Fruit fly (Drosophila melanogaster) whole organism, embryonic: ENCODE data around the gene Nost.

Experiments
- BEAF-32 ChIP-seq: fragments of 200-800 bp; sonication (Bioruptor generic); optimal IDR thresholded peaks from 3 replicates; lab custom pipeline; 2017; ENCODE audit warnings: missing biosample characterization, missing genetic modification characterization, mild to moderate bottlenecking, moderate library complexity, missing genetic modification reagents
- CG10274 ChIP-seq: fragments of 200-800 bp; sonication (Bioruptor generic); optimal IDR thresholded peaks from 3 replicates; lab custom pipeline; 2017; ENCODE audit warnings: missing biosample characterization, mild to moderate bottlenecking, missing genetic modification characterization
- CG10462 ChIP-seq: fragments of 200-800 bp; sonication (Bioruptor generic); optimal IDR thresholded peaks from 2 replicates; lab custom pipeline; 2016; ENCODE audit warnings: missing biosample characterization, missing genetic modification characterization
- CG10543 ChIP-seq: fragments of 200-800 bp; sonication (Bioruptor generic); optimal IDR thresholded peaks from 3 replicates; lab custom pipeline; 2017; ENCODE audit warnings: missing biosample characterization, mild to moderate bottlenecking, missing genetic modification characterization, moderate library complexity
- CG14667 ChIP-seq: fragments of 200-800 bp; sonication (Bioruptor generic); IDR thresholded peaks from 2 replicates; pipeline ENCODE4 v1.3.6; 2022; ENCODE audit warnings: missing biosample characterization, missing genetic modification characterization
- CG14710 ChIP-seq: fragments of 200-800 bp; sonication (Bioruptor generic); optimal IDR thresholded peaks from 3 replicates; lab custom pipeline; 2019; ENCODE audit warnings: missing biosample characterization, mild to moderate bottlenecking, missing genetic modification characterization, moderate library complexity
- CG15011 ChIP-seq: fragments of 200-800 bp; sonication (Bioruptor generic); optimal IDR thresholded peaks from 3 replicates; lab custom pipeline; 2018; ENCODE audit warnings: missing biosample characterization, mild to moderate bottlenecking, missing genetic modification characterization
- CG15269 ChIP-seq: fragments of 200-800 bp; sonication (Bioruptor generic); optimal IDR thresholded peaks from 2 replicates; lab custom pipeline; 2018; ENCODE audit warnings: missing biosample characterization, mild to moderate bottlenecking, missing genetic modification characterization, moderate library complexity
- CG17186 ChIP-seq: fragments of 200-800 bp; sonication (Bioruptor generic); optimal IDR thresholded peaks from 3 replicates; lab custom pipeline; 2017; ENCODE audit warnings: missing biosample characterization, missing genetic modification reagents, missing genetic modification characterization
- CG2678 ChIP-seq: fragments of 200-800 bp; sonication (Bioruptor generic); optimal IDR thresholded peaks from 3 replicates; lab custom pipeline; 2019; ENCODE audit warnings: missing biosample characterization, mild to moderate bottlenecking, missing genetic modification characterization, moderate library complexity
- CG30403 ChIP-seq: fragments of 200-800 bp; sonication (Bioruptor generic); optimal IDR thresholded peaks from 3 replicates; lab custom pipeline; 2016; ENCODE audit warnings: missing biosample characterization, missing genetic modification characterization
- CG3995 ChIP-seq: fragments of 200-800 bp; sonication (Bioruptor generic); optimal IDR thresholded peaks from 3 replicates; lab custom pipeline; 2016; ENCODE audit warnings: missing biosample characterization, missing genetic modification characterization
- CG4404 ChIP-seq: fragments of 200-800 bp; sonication (Bioruptor generic); IDR thresholded peaks from 2 replicates; pipeline ENCODE4 v1.3.6; 2022; ENCODE audit warnings: missing biosample characterization, missing genetic modification characterization
- CG4707 ChIP-seq: fragments of 200-800 bp; sonication (Bioruptor generic); optimal IDR thresholded peaks from 2 replicates; lab custom pipeline; 2018; ENCODE audit warnings: missing biosample characterization, mild to moderate bottlenecking, missing genetic modification characterization, moderate library complexity
- CG4854 ChIP-seq: fragments of 200-800 bp; sonication (Bioruptor generic); optimal IDR thresholded peaks from 2 replicates; lab custom pipeline; 2016; ENCODE audit warnings: missing biosample characterization, missing genetic modification characterization, inconsistent platforms
- CG6813 ChIP-seq: fragments of 200-800 bp; sonication (Bioruptor generic); optimal IDR thresholded peaks from 2 replicates; lab custom pipeline; 2017; ENCODE audit warnings: missing biosample characterization, missing genetic modification characterization, mild to moderate bottlenecking, moderate library complexity, missing genetic modification reagents
- CG8089 ChIP-seq: fragments of 200-800 bp; sonication (Bioruptor generic); optimal IDR thresholded peaks from 3 replicates; lab custom pipeline; 2016; ENCODE audit warnings: missing biosample characterization, missing genetic modification characterization
- Chrac-16 ChIP-seq: fragments of 200-800 bp; sonication (Bioruptor generic); optimal IDR thresholded peaks from 3 replicates; lab custom pipeline; 2016; ENCODE audit warnings: missing biosample characterization, missing genetic modification characterization
- Drgx ChIP-seq: fragments of 200-800 bp; sonication (Bioruptor generic); IDR thresholded peaks from 2 replicates; pipeline ENCODE4 v1.3.6; 2022; ENCODE audit warnings: missing biosample characterization, missing genetic modification characterization
- HHEX ChIP-seq: fragments of 200-800 bp; sonication (Bioruptor generic); optimal IDR thresholded peaks from 3 replicates; lab custom pipeline; 2017; ENCODE audit warnings: missing biosample characterization, mild to moderate bottlenecking, missing genetic modification characterization, missing genetic modification reagents
- Hsf ChIP-seq: fragments of 200-800 bp; sonication (Bioruptor generic); optimal IDR thresholded peaks from 3 replicates; lab custom pipeline; 2016; ENCODE audit warnings: missing biosample characterization, missing genetic modification characterization
- Meics ChIP-seq: fragments of 200-800 bp; sonication (Bioruptor generic); optimal IDR thresholded peaks from 2 replicates; lab custom pipeline; 2017; ENCODE audit warnings: missing biosample characterization, mild to moderate bottlenecking, missing genetic modification characterization
- Mrtf ChIP-seq: fragments of 200-800 bp; sonication (Bioruptor generic); IDR thresholded peaks from 3 replicates; pipeline ENCODE4 v1.3.6; 2022; ENCODE audit warnings: missing biosample characterization, missing genetic modification characterization
- Neu2 ChIP-seq: fragments of 200-800 bp; sonication (Bioruptor generic); optimal IDR thresholded peaks from 3 replicates; lab custom pipeline; 2016; ENCODE audit warnings: missing biosample characterization, missing genetic modification characterization, borderline replicate concordance
- NfI ChIP-seq: fragments of 200-800 bp; sonication (Bioruptor generic); optimal IDR thresholded peaks from 3 replicates; lab custom pipeline; 2018; ENCODE audit warnings: missing biosample characterization, mild to moderate bottlenecking, missing genetic modification characterization, moderate library complexity
- Oaz ChIP-seq: fragments of 200-800 bp; sonication (Bioruptor generic); IDR thresholded peaks from 2 replicates; pipeline ENCODE4 v1.3.6; 2022; ENCODE audit warnings: missing biosample characterization, missing genetic modification characterization
- Oli ChIP-seq: fragments of 200-800 bp; sonication (Bioruptor generic); optimal IDR thresholded peaks from 2 replicates; lab custom pipeline; 2018; ENCODE audit warnings: missing biosample characterization, mild to moderate bottlenecking, missing genetic modification characterization, moderate library complexity
- Poxn ChIP-seq: fragments of 200-800 bp; sonication (Bioruptor generic); IDR thresholded peaks from 2 replicates; pipeline ENCODE4 v1.3.6; 2022; ENCODE audit warnings: missing biosample characterization, missing genetic modification characterization
- Sry-δ ChIP-seq: fragments of 200-800 bp; sonication (Bioruptor generic); optimal IDR thresholded peaks from 2 replicates; lab custom pipeline; 2016; ENCODE audit warnings: missing biosample characterization, missing genetic modification characterization
- TFAM ChIP-seq: fragments of 200-800 bp; sonication (Bioruptor generic); optimal IDR thresholded peaks from 2 replicates; lab custom pipeline; 2017; ENCODE audit warnings: missing biosample characterization, missing genetic modification characterization, inconsistent platforms
- Usf ChIP-seq: fragments of 200-800 bp; sonication (Bioruptor generic); optimal IDR thresholded peaks from 2 replicates; lab custom pipeline; 2017; ENCODE audit warnings: missing genotype, missing biosample characterization, missing genetic modification characterization
- amos ChIP-seq: fragments of 200-800 bp; sonication (Bioruptor generic); IDR thresholded peaks from 2 replicates; pipeline ENCODE4 v1.3.6; 2022; ENCODE audit warnings: missing biosample characterization, missing genetic modification characterization; ENCODE audit not compliant: partially characterized antibody
- da ChIP-seq: fragments of 200-800 bp; sonication (Bioruptor generic); optimal IDR thresholded peaks from 2 replicates; lab custom pipeline; 2016; ENCODE audit warnings: missing biosample characterization, missing genetic modification characterization
- dm ChIP-seq: fragments of 200-800 bp; sonication (Bioruptor generic); optimal IDR thresholded peaks from 3 replicates; lab custom pipeline; 2016; ENCODE audit warnings: missing biosample characterization, missing genetic modification characterization
- gsb ChIP-seq: fragments of 200-800 bp; sonication (Bioruptor generic); IDR thresholded peaks from 2 replicates; pipeline ENCODE4 v1.3.6; 2022; ENCODE audit warnings: missing biosample characterization, missing genetic modification characterization
- nerfin-2 ChIP-seq: fragments of 200-800 bp; sonication (Bioruptor generic); IDR thresholded peaks from 2 replicates; pipeline ENCODE4 v1.3.6; 2022; ENCODE audit warnings: missing biosample characterization, missing genetic modification characterization; ENCODE audit not compliant: partially characterized antibody
- nmo ChIP-seq: fragments of 200-800 bp; sonication (Bioruptor generic); optimal IDR thresholded peaks from 2 replicates; lab custom pipeline; 2018; ENCODE audit warnings: missing biosample characterization, mild to moderate bottlenecking, missing genetic modification characterization, moderate library complexity
- onecut ChIP-seq: fragments of 200-800 bp; sonication (Bioruptor generic); IDR thresholded peaks from 2 replicates; pipeline ENCODE4 v1.3.6; 2022; ENCODE audit warnings: missing biosample characterization, missing genetic modification characterization
- pros ChIP-seq: fragments of 200-800 bp; sonication (Bioruptor generic); optimal IDR thresholded peaks from 3 replicates; lab custom pipeline; 2019; ENCODE audit warnings: missing biosample characterization, mild to moderate bottlenecking, missing genetic modification characterization, moderate library complexity
- scrt ChIP-seq: fragments of 200-800 bp; sonication (Bioruptor generic); optimal IDR thresholded peaks from 2 replicates; lab custom pipeline; 2018; ENCODE audit warnings: missing biosample characterization, mild to moderate bottlenecking, missing genetic modification characterization, moderate library complexity
- seq ChIP-seq: fragments of 200-800 bp; sonication (Bioruptor generic); IDR thresholded peaks from 2 replicates; pipeline ENCODE4 v1.3.6; 2022; ENCODE audit warnings: missing biosample characterization, missing genetic modification characterization
- sima ChIP-seq: fragments of 200-800 bp; sonication (Bioruptor generic); optimal IDR thresholded peaks from 2 replicates; lab custom pipeline; 2016; ENCODE audit warnings: missing biosample characterization, missing genetic modification characterization
- sisA ChIP-seq: fragments of 200-800 bp; sonication (Bioruptor generic); IDR thresholded peaks from 2 replicates; pipeline ENCODE4 v1.3.6; 2022; ENCODE audit warnings: missing biosample characterization, missing genetic modification characterization
- stwl ChIP-seq: fragments of 200-800 bp; sonication (Bioruptor generic); optimal IDR thresholded peaks from 3 replicates; lab custom pipeline; 2018; ENCODE audit warnings: missing biosample characterization, mild to moderate bottlenecking, missing genetic modification characterization, moderate library complexity
- sug ChIP-seq: fragments of 200-800 bp; optimal IDR thresholded peaks from 2 replicates; lab custom pipeline; 2019; ENCODE audit warnings: missing biosample characterization, mild to moderate bottlenecking, missing genetic modification characterization, moderate library complexity
- tin ChIP-seq: fragments of 200-800 bp; sonication (Bioruptor generic); optimal IDR thresholded peaks from 3 replicates; lab custom pipeline; 2016; ENCODE audit warnings: missing biosample characterization, missing genetic modification characterization
- vnd ChIP-seq: fragments of 200-800 bp; sonication (Bioruptor generic); IDR thresholded peaks from 3 replicates; pipeline ENCODE4 v1.3.6; 2022; ENCODE audit warnings: missing biosample characterization, missing genetic modification characterization; ENCODE audit not compliant: partially characterized antibody
- wdn ChIP-seq: fragments of 200-800 bp; sonication (Bioruptor generic); IDR thresholded peaks from 2 replicates; pipeline ENCODE4 v1.3.6; 2022; ENCODE audit warnings: missing biosample characterization, missing genetic modification characterization
- wor ChIP-seq: fragments of 200-800 bp; sonication (Bioruptor generic); IDR thresholded peaks from 2 replicates; pipeline ENCODE4 v1.3.6; 2022; ENCODE audit warnings: missing biosample characterization, missing genetic modification characterization
- yki ChIP-seq: fragments of >200 bp; optimal IDR thresholded peaks from 3 replicates; lab custom pipeline; 2018
- z ChIP-seq: fragments of 200-800 bp; sonication (Bioruptor generic); IDR thresholded peaks from 3 replicates; pipeline ENCODE4 v1.3.6; 2022; ENCODE audit warnings: missing biosample characterization, missing genetic modification characterization

The Nost gene

dm6 chrX:9042457-9043045, 12.5 kb downstream of the Nost start (continued):
- no peak for TF ChIP-seq CG14710 (tag; lab: Kevin White, UChicago)
- no peak for TF ChIP-seq nmo (GFP tag; lab: Kevin White, UChicago)
- TF ChIP-seq gsb (GFP tag; lab: Robert Waterston, UW): no peak
- TF ChIP-seq BEAF-32 (GFP tag; lab: Kevin White, UChicago): no peak
- TF ChIP-seq onecut (GFP tag; lab: Robert Waterston, UW): no peak
- no peak for TF ChIP-seq CG4707
- no peak for TF ChIP-seq CG6813 (GFP tag; lab: Kevin White, UChicago)
- no peak for TF ChIP-seq Poxn (GFP tag; lab: Robert Waterston, UW)
- no peak for TF ChIP-seq da (GFP tag; lab: Kevin White, UChicago)
- no peak for TF ChIP-seq Mrtf (GFP tag; lab: Robert Waterston, UW)
- TF ChIP-seq CG14667 (GFP tag; lab: Robert Waterston, UW): no peak
- TF ChIP-seq amos (GFP tag; lab: Robert Waterston, UW): peak; percentile 33; the same call in 1 of the 2 replicates
- TF ChIP-seq Usf (GFP tag; lab: Kevin White, UChicago): no peak
- TF ChIP-seq CG17186 (GFP tag; lab: Kevin White, UChicago): no peak
- TF ChIP-seq TFAM: no peak
- no peak for TF ChIP-seq CG10462
- peak; percentile 58; the same call in 1 of the 3 replicates for TF ChIP-seq z (GFP tag; lab: Robert Waterston, UW)
- 0 out of 3 replicates have a peak, but pooled peaks have one; percentile 13 for TF ChIP-seq vnd (GFP tag; lab: Robert Waterston, UW)
- no peak for TF ChIP-seq dm (GFP tag; lab: Kevin White, UChicago)
- TF ChIP-seq CG10543 (GFP tag; lab: Kevin White, UChicago): no peak
- TF ChIP-seq sug (tag; lab: Kevin White, UChicago): peak; percentile 6
- TF ChIP-seq CG8089: no peak
- TF ChIP-seq nerfin-2 (GFP tag; lab: Robert Waterston, UW): no peak
- peak; percentile 84 for TF ChIP-seq yki (lab: Kevin White, UChicago)
- TF ChIP-seq NfI (GFP tag; lab: Kevin White, UChicago): no peak
- TF ChIP-seq Drgx (GFP tag; lab: Robert Waterston, UW): peak; percentile 40
- peak; percentile 13 for TF ChIP-seq Chrac-16 (GFP tag; lab: Kevin White, UChicago)
- 0 out of 2 replicates have a peak, but pooled peaks have one; percentile 13 for TF ChIP-seq sisA
- TF ChIP-seq Neu2 (GFP tag; lab: Kevin White, UChicago): no peak
- TF ChIP-seq Oli (tag; lab: Kevin White, UChicago): peak; percentile 7
- no peak for TF ChIP-seq CG4854
- no peak for TF ChIP-seq CG15269 (tag; lab: Kevin White, UChicago)
- peak; percentile 18 for TF ChIP-seq pros (GFP tag; lab: Kevin White, UChicago)
- no peak for TF ChIP-seq CG4404 (GFP tag; lab: Robert Waterston, UW)
- TF ChIP-seq tin: no peak
- no peak for TF ChIP-seq stwl (tag; lab: Kevin White, UChicago)
- TF ChIP-seq Hsf: no peak
- TF ChIP-seq CG3995: no peak
- no peak for TF ChIP-seq wor (GFP tag; lab: Robert Waterston, UW)
- no peak for TF ChIP-seq CG15011 (GFP tag; lab: Kevin White, UChicago)
- no peak for TF ChIP-seq Oaz
- no peak for TF ChIP-seq CG10274 (GFP tag; lab: Kevin White, UChicago)
- no peak for TF ChIP-seq sima (GFP tag; lab: Kevin White, UChicago)
- no peak for TF ChIP-seq wdn
- TF ChIP-seq Meics (GFP tag; lab: Kevin White, UChicago): no peak
- TF ChIP-seq HHEX: no peak
- TF ChIP-seq CG2678: peak; percentile 9
- TF ChIP-seq CG30403 (GFP tag; lab: Kevin White, UChicago): peak; percentile 13
- no peak for TF ChIP-seq scrt
- TF ChIP-seq Sry-δ (GFP tag; lab: Kevin White, UChicago): no peak
- no peak for TF ChIP-seq seq
